Fruit fly (Drosophila melanogaster): ENCODE measurements around the gene CG32564.

DNA sequence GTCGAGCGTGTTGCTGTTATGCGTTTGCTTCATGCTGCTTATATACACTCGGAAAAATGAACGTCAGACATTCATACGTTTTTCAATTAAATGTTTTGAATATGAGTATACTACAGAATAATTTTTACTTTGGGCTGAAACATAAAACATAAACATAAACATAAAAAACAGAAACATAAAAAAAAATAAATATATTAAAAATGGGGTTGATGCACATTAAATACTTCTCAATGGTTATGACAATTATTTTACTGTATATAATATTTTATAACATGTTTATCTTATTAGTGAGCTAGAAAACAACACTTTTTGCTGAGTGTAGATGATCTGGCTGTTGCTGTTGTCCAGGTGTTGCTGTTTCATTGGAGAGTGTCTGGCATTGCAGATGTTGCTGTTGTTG is 31.2 kb downstream of the CG32564 start:
- no peak for TF ChIP-seq Mnt (GFP tag; optimal IDR thresholded peaks at IDR 0.05)
- no peak for TF ChIP-seq CG1620 (GFP tag; optimal IDR thresholded peaks at IDR 0.05)
- no peak for TF ChIP-seq pad (GFP tag; optimal IDR thresholded peaks at IDR 0.05)
- TF ChIP-seq CG33017 (tag; optimal IDR thresholded peaks at IDR 0.05), result no peak
- no peak for TF ChIP-seq ovo (GFP tag; optimal IDR thresholded peaks at IDR 0.05)
- TF ChIP-seq cnc (optimal IDR thresholded peaks at IDR 0.05), result no peak
- no peak for TF ChIP-seq tj (GFP tag; optimal IDR thresholded peaks at IDR 0.05)
- TF ChIP-seq Clk (GFP tag; optimal IDR thresholded peaks at IDR 0.05), result no peak
- TF ChIP-seq cic (GFP tag; optimal IDR thresholded peaks at IDR 0.05), result no peak
- no peak for TF ChIP-seq toe (GFP tag; optimal IDR thresholded peaks at IDR 0.05)
- no peak for TF ChIP-seq kay (GFP tag; ENCODE audit: borderline replicate concordance)
- TF ChIP-seq Hr96 (GFP tag; optimal IDR thresholded peaks at IDR 0.05), result no peak
- no peak for TF ChIP-seq CG7101 (tag; optimal IDR thresholded peaks at IDR 0.05)
- TF ChIP-seq Crg-1 (GFP tag; optimal IDR thresholded peaks at IDR 0.05), result no peak

Data from whole organism, adult.